Fruit fly (Drosophila melanogaster) whole organism, larva: Measurements from ENCODE around the gene Ubc87F.

Source experiments
- noc ChIP-seq: fragments of 200-800 bp; sonication (Bioruptor generic); optimal IDR thresholded peaks from 3 replicates; lab custom pipeline; 2019; ENCODE audit warnings: missing biosample characterization, mild to moderate bottlenecking, missing genetic modification characterization, moderate library complexity

Ubc87F gene

DNA sequence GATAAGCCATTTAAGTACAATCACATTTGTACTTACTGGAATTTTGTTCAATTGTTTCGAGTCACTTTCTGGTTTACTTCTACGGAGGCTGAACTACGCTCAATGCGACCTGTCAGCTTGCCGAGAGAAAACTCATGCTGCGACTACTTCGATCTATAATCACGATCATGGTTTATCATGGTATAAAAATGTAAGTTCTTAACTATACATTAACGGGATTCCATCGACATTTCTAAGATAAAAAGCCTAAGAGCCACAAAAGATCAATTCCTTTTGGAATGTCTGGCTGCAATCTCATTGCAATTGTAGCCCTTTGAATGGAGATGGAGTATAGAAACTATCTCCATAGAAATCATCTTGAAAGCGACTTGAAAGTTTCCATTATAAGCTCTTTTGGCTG lies at the start of gene Ubc87F:
Gene Ubc87F (minus strand): TSS at position 101 of the 400 bp plus-strand sequence.
- TF ChIP-seq noc (tag; lab: Kevin White, UChicago), result no peak

dm6 chr3R:13767239-13767638 lies 49.3 kb upstream of the Ubc87F start, which contains the start of gene Cht5:
TSS of gene Cht5 (plus strand) at chr3R:13767549.
- TF ChIP-seq noc (tag; lab: Kevin White, UChicago), result no peak

- no peak for TF ChIP-seq noc (tag; lab: Kevin White, UChicago)
Observed at dm6 chr3R:13765456-13765855, 47.5 kb upstream of the Ubc87F start, which contains the start of gene CG9312. TSS of gene CG9312 (plus strand) at chr3R:13765756.

dm6 chr3R:13765001-13765400 lies 47.0 kb upstream of the Ubc87F start:
- no peak for TF ChIP-seq noc (tag; lab: Kevin White, UChicago)

DNA sequence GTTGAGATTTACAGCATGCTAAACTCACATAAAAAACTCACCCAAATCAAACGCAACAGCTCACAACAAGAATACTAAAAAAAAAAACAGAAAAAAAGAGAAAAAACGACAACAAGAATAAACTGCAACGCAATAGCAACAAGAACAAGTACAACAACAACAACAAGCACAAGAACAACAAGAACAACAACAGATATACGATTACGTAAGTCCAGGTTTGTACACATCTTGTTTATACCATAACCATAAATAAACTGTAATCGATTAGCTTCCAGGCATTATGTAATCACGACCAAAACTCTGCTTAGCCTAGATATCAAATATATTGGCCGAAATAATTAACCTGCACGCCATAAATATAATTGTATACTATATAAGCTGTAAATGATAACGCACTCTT lies 43.6 kb upstream of the Ubc87F start:
- no peak for TF ChIP-seq noc (tag; lab: Kevin White, UChicago)

- no peak for TF ChIP-seq noc (tag; lab: Kevin White, UChicago)
Observed at dm6 chr3R:13746066-13746673, 28.2 kb upstream of the Ubc87F start.

DNA sequence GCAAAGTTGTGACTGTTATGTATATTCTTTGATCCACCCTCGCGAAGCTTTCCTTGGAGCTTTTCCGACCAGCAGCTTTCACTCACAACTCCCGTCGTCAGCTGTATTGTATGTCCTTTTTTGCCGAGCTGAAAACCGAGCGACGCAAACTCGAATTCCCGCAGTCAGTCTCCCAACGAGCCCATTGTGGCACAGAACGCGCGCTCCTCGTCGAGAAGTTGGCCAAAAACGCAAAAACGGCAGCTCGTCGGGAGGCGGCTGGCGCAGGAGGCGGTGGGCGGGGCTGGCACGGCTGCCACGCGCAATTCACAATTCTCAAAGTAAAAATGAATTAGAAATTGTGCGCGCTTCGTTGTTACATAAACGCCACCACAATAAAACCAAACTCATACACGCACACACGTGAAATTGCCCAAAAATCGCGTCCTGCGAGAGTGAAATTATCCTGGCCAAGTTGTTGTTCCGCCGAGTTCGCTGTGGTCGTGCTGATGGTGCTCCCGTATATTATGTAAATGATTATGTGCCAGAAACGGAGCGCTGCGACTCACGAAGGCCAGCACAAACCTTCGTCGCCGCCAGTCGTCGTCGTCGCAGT lies 17.4 kb upstream of the Ubc87F start:
- no peak for TF ChIP-seq noc (tag; lab: Kevin White, UChicago)

dm6 chr3R:13730005-13730404 lies 12.0 kb upstream of the Ubc87F start:
- TF ChIP-seq noc (tag; lab: Kevin White, UChicago), result no peak

- TF ChIP-seq noc (tag; lab: Kevin White, UChicago), result no peak
Observed at dm6 chr3R:13728897-13729296, 10.9 kb upstream of the Ubc87F start.

DNA sequence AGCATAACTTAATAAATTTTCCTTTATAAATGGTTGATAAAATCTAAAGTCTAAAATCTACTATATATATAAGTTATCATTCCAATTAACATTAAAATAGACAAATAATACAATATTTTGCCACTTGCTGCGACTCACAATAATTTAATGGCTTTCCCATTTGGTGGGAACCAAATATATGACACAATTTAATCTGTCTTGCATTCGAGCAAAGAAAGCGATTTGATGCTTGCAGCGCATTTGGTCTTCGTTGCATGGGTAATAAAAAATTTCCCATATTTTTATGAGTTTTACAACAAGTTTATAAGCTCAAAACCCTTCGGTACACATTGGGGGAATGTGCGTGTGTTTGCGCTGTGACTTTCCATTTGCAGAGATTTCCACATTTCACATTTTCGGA lies 8.8 kb upstream of the Ubc87F start:
- no peak for TF ChIP-seq noc (tag; lab: Kevin White, UChicago)

DNA sequence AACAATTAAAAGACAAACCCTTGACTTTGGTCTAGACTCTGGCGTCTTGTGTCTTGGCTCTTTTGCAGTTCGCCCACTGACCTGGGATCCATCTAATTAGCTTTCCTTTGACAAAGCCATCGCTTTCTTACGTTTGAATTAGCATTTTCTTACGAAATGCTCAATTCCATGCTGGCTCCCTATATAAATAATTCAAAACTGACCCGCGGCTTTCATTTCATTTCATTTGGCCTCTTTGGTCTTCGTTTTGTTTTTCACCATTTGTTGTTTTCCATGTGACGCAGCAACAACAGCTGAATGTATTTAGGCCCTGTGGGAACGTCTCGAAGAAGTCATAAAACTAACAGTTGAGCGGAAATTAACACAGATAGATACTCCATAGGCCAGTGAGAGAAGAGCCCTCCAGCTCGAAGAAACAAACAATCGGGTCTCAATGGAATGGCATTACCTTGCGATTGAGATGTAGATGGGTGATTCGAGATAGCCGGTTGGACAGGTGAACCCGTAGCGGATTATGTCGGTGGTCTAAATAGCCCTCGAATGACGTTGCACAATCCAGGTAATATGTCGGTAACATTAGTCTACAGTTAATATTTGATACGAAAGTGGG lies 6.2 kb upstream of the Ubc87F start:
- TF ChIP-seq noc (tag; lab: Kevin White, UChicago), result no peak

DNA sequence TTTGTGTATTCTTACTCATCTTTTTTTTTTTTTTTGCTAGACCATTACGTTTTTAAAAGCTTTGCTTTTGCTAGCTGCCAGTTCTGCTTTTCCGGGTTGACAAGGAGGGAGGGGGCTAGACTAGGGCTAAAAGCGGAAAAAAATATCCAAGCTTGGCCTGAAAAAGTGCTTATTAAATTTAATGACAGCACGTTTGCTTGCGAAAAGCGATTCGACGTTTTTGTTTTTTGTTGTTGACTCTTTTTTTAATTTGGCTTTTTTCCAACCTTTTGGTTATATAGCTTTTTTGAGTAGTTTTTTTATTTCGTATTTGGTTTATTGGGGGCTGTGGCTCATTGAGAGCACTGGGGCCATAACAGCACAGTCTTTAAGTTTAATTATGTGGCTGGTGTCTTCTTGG lies 4.5 kb upstream of the Ubc87F start:
- TF ChIP-seq noc (tag; lab: Kevin White, UChicago), result no peak

DNA sequence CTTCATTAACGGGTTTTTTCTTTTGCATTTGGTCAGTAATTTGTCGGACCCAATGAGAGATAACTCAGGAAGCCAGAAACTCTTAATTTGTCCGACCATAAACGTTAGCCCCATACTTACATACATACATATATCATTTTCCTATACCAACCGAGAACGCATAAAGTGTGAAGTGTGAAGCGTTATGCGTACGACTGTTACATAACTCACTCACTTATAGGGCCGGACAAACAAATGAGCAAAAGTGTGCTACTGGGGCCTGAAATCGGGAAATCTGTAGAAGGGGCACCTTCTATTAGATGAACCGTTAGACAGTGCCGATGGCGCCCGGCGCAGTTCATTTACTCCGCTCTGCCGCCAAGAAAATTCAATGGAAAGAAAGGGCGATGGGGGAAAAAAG lies 4.0 kb upstream of the Ubc87F start:
- no peak for TF ChIP-seq noc (tag; lab: Kevin White, UChicago)

- TF ChIP-seq noc (tag; lab: Kevin White, UChicago), result no peak
Observed at dm6 chr3R:13720798-13721197, 2.8 kb upstream of the Ubc87F start.

DNA sequence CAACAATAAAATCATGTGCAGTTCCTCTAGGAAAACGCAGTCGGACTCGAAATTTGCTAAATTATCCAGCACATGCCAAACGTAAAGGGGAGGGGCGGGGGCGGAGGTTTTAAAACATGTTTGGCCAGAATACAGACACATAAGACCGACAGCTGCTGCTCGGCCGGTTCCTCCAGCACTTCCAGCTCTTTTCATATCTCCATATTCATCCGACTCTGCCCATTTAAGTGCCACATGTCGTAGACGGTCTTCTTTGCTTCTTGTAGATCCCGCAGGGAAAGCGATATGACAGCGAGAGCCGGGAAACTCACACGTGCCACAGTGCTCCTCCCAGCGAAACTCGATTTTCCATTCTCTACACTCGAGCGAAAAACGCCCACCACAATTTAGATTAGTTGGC lies 1.1 kb upstream of the Ubc87F start:
- TF ChIP-seq noc (tag; lab: Kevin White, UChicago), result no peak

DNA sequence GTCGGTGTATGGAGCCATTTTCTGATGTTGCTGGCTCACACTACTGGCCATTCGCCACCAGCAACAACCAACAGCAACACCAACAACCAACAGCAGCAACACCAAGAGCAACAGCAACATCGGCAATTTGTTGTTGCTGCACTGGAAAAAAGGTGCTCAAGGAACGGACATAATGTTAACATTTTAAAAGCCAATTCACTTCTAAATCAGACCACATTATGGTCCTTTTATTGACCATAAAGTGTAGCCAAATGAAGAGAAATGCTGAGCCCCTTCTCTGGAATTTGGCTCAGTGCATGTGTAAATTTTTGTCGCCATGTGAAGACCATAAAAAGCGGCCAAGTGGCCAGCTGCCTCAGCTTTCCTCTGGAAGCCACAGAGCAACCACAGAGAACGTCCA lies 1.1 kb downstream of the Ubc87F start:
- no peak for TF ChIP-seq noc (tag; lab: Kevin White, UChicago)
